Worm (Caenorhabditis elegans) whole organism, L4 larva: Measurements from ENCODE around the gene rin-1.
A peak's percentile ranks its signal among the peaks of the same experiment; 100 is the strongest.

Experiments used
- D1046.2 ChIP-seq: fragments of 200-800 bp; sonication (Bioruptor generic); IDR thresholded peaks from 2 replicates; pipeline ENCODE4 v1.3.6; 2022; ENCODE audit warnings: missing genetic modification characterization, missing compliant biosample characterization
- F26F4.8 ChIP-seq: fragments of 200-800 bp; sonication (Bioruptor generic); conservative IDR thresholded peaks from 2 replicates; pipeline ENCODE4 v1.3.6; 2022; ENCODE audit warnings: missing genetic modification characterization, missing compliant biosample characterization
- F37D6.2 ChIP-seq: sonication (generic microtip); optimal IDR thresholded peaks from 2 replicates; lab custom pipeline; 2016; ENCODE audit warnings: mild to moderate bottlenecking, missing genetic modification characterization, missing compliant biosample characterization
- Y105C5A.15 ChIP-seq: fragments of 200-800 bp; sonication (Bioruptor generic); IDR thresholded peaks from 2 replicates; pipeline ENCODE4 v1.3.6; 2022; ENCODE audit warnings: missing genetic modification characterization, missing compliant biosample characterization
- Y5F2A.4 ChIP-seq: fragments of 200-800 bp; sonication (Bioruptor generic); optimal IDR thresholded peaks from 2 replicates; lab custom pipeline; 2018; ENCODE audit warnings: mild to moderate bottlenecking, missing genetic modification characterization, missing compliant biosample characterization
- aha-1 ChIP-seq: fragments of 150-350 bp; peaks from one replicate; lab custom pipeline; 2014; ENCODE audit warnings: missing biosample characterization, missing genetic modification characterization
- ceh-32 ChIP-seq: sonication (generic microtip); optimal IDR thresholded peaks from 2 replicates; lab custom pipeline; 2016; ENCODE audit warnings: mild to moderate bottlenecking, missing genetic modification characterization, missing compliant biosample characterization; ENCODE audit not compliant: poor library complexity
- ces-1 ChIP-seq: fragments of 150-350 bp; sonication (generic microtip); optimal IDR thresholded peaks from 4 replicates; lab custom pipeline; 2014; ENCODE audit warnings: missing biosample characterization, missing genetic modification reagents, missing genetic modification characterization
- ctbp-1 ChIP-seq: fragments of 200-800 bp; sonication (Bioruptor generic); IDR thresholded peaks from 2 replicates; pipeline ENCODE4 v1.3.6; 2022; ENCODE audit warnings: missing genetic modification reagents, missing genetic modification characterization, missing compliant biosample characterization
- daf-12 ChIP-seq: fragments of 150-350 bp; optimal IDR thresholded peaks from 2 replicates; lab custom pipeline; 2014; ENCODE audit warnings: missing biosample characterization, missing genetic modification reagents, missing genetic modification characterization
- daf-16 ChIP-seq, 3 experiments: sonication (generic microtip); optimal IDR thresholded peaks; 2 replicates each; lab custom pipeline; 2016 to 2017; ENCODE audit warnings: missing genetic modification characterization in 3 of 3, missing genetic modification reagents in 3 of 3, mild to moderate bottlenecking in 2 of 3, missing compliant biosample characterization in 2 of 3, missing biosample characterization in 1 of 3, moderate library complexity in 1 of 3
- daf-8 ChIP-seq: fragments of 200-800 bp; sonication (Bioruptor generic); IDR thresholded peaks from 2 replicates; pipeline ENCODE4 v1.3.6; 2022; ENCODE audit warnings: missing genetic modification characterization, missing compliant biosample characterization
- duxl-1 ChIP-seq: sonication (generic microtip); optimal IDR thresholded peaks from 2 replicates; lab custom pipeline; 2016; ENCODE audit warnings: mild to moderate bottlenecking, missing genetic modification characterization, moderate library complexity, missing compliant biosample characterization; ENCODE audit not compliant: poor library complexity
- dve-1 ChIP-seq: sonication (generic microtip); optimal IDR thresholded peaks from 2 replicates; lab custom pipeline; 2017; ENCODE audit warnings: antibody characterized with exemption, mild to moderate bottlenecking, missing genetic modification characterization, missing compliant biosample characterization; ENCODE audit not compliant: insufficient read depth
- egl-43 ChIP-seq: fragments of 200-800 bp; sonication (Bioruptor generic); IDR thresholded peaks from 2 replicates; pipeline ENCODE4 v1.3.6; 2022; ENCODE audit warnings: missing genetic modification reagents, missing genetic modification characterization, missing compliant biosample characterization
- fkh-10 ChIP-seq: fragments of 150-350 bp; optimal IDR thresholded peaks from 2 replicates; lab custom pipeline; 2014; ENCODE audit warnings: missing biosample characterization, missing genetic modification reagents, missing genetic modification characterization
- fos-1 ChIP-seq: fragments of 150-350 bp; optimal IDR thresholded peaks from 2 replicates; lab custom pipeline; 2014; ENCODE audit warnings: missing biosample characterization, missing genetic modification characterization
- gei-8 ChIP-seq: fragments of 200-800 bp; sonication (Bioruptor generic); optimal IDR thresholded peaks from 2 replicates; lab custom pipeline; 2018; ENCODE audit warnings: mild to moderate bottlenecking, missing genetic modification characterization, missing compliant biosample characterization
- hmg-1.1 ChIP-seq: fragments of 200-800 bp; sonication (Bioruptor generic); IDR thresholded peaks from 2 replicates; pipeline ENCODE4 v1.3.6; 2022; ENCODE audit warnings: missing genetic modification reagents, missing genetic modification characterization, missing compliant biosample characterization
- jun-1 ChIP-seq: fragments of 150-350 bp; optimal IDR thresholded peaks from 2 replicates; lab custom pipeline; 2014; ENCODE audit warnings: missing biosample characterization, missing genetic modification reagents, missing genetic modification characterization
- lim-7 ChIP-seq: fragments of 200-800 bp; sonication (Bioruptor generic); IDR thresholded peaks from 2 replicates; pipeline ENCODE4 v1.3.6; 2022; ENCODE audit warnings: missing genetic modification characterization, missing compliant biosample characterization
- lin-38 ChIP-seq: fragments of 200-800 bp; sonication (Bioruptor generic); IDR thresholded peaks from 2 replicates; pipeline ENCODE4 v1.3.6; 2022; ENCODE audit warnings: missing genetic modification reagents, missing genetic modification characterization, missing compliant biosample characterization
- mdt-29 ChIP-seq: fragments of 200-800 bp; sonication (Bioruptor generic); IDR thresholded peaks from 2 replicates; pipeline ENCODE4 v1.3.6; 2022; ENCODE audit warnings: missing genetic modification reagents, missing genetic modification characterization, missing compliant biosample characterization
- mxl-2 ChIP-seq: fragments of 200-800 bp; sonication (Bioruptor generic); conservative IDR thresholded peaks from 2 replicates; pipeline ENCODE4 v1.3.6; 2022; ENCODE audit warnings: missing genetic modification reagents, missing genetic modification characterization, missing compliant biosample characterization
- nhr-10 ChIP-seq: fragments of 150-350 bp; optimal IDR thresholded peaks from 2 replicates; lab custom pipeline; 2014; ENCODE audit warnings: missing biosample characterization, missing genetic modification characterization
- nhr-102 ChIP-seq: sonication (generic microtip); optimal IDR thresholded peaks from 2 replicates; lab custom pipeline; 2016; ENCODE audit warnings: mild to moderate bottlenecking, missing genetic modification characterization, moderate library complexity, missing compliant biosample characterization
- nhr-11 ChIP-seq: fragments of 150-350 bp; optimal IDR thresholded peaks from 2 replicates; lab custom pipeline; 2014; ENCODE audit warnings: missing biosample characterization, missing genetic modification characterization
- nhr-25 ChIP-seq: sonication (generic microtip); optimal IDR thresholded peaks from 2 replicates; lab custom pipeline; 2017; ENCODE audit warnings: missing genetic modification characterization, mild to moderate bottlenecking, missing compliant biosample characterization, antibody characterized with exemption, moderate library complexity, borderline replicate concordance; ENCODE audit not compliant: insufficient read depth
- nhr-77 ChIP-seq: fragments of 150-350 bp; optimal IDR thresholded peaks from 2 replicates; lab custom pipeline; 2014; ENCODE audit warnings: missing biosample characterization, missing genetic modification characterization
- pha-4 ChIP-seq, 2 experiments: fragments of 150-350 bp in 1 of 2; fragments of 200-800 bp in 1 of 2; sonication (Bioruptor generic) in 1 of 2; IDR thresholded peaks in 1 of 2; optimal IDR thresholded peaks in 1 of 2; 2 replicates each; pipeline versions ENCODE4 v1.3.6 to Lab custom; 2014 to 2022; ENCODE audit warnings: missing genetic modification characterization in 2 of 2, missing genetic modification reagents in 2 of 2, missing biosample characterization in 1 of 2, missing compliant biosample characterization in 1 of 2
- pqm-1 ChIP-seq: sonication (generic microtip); optimal IDR thresholded peaks from 2 replicates; lab custom pipeline; 2017; ENCODE audit warnings: missing biosample characterization, missing genetic modification characterization
- sdz-12 ChIP-seq: fragments of 200-800 bp; sonication (Bioruptor generic); optimal IDR thresholded peaks from 2 replicates; lab custom pipeline; 2018; ENCODE audit warnings: mild to moderate bottlenecking, missing genetic modification characterization, missing compliant biosample characterization
- spr-1 ChIP-seq: sonication (generic microtip); optimal IDR thresholded peaks from 2 replicates; lab custom pipeline; 2016; ENCODE audit warnings: mild to moderate bottlenecking, missing genetic modification characterization, missing compliant biosample characterization
- spr-3 ChIP-seq: fragments of 200-800 bp; sonication (Bioruptor generic); optimal IDR thresholded peaks from 2 replicates; lab custom pipeline; 2018; ENCODE audit warnings: mild to moderate bottlenecking, missing genetic modification characterization, missing compliant biosample characterization
- tag-97 ChIP-seq: fragments of 200-800 bp; sonication (Bioruptor generic); IDR thresholded peaks from 2 replicates; pipeline ENCODE4 v1.3.6; 2022; ENCODE audit warnings: missing genetic modification characterization, missing compliant biosample characterization
- unc-62 ChIP-seq, 3 experiments: fragments of 150-350 bp in 1 of 3; sonication (generic microtip); optimal IDR thresholded peaks in 2 of 3; peaks in 1 of 3; 1 replicate in 1 of 3; 2 replicates in 2 of 3; lab custom pipeline; 2014 to 2017; ENCODE audit warnings: missing biosample characterization in 3 of 3, missing genetic modification characterization in 3 of 3, missing genetic modification reagents in 3 of 3, missing genotype in 1 of 3
- vab-7 ChIP-seq: fragments of 200-800 bp; sonication (Bioruptor generic); IDR thresholded peaks from 2 replicates; pipeline ENCODE4 v1.3.6; 2022; ENCODE audit warnings: missing genetic modification reagents, missing genetic modification characterization, missing compliant biosample characterization
- zfp-3 ChIP-seq: fragments of 200-800 bp; sonication (Bioruptor generic); conservative IDR thresholded peaks from 2 replicates; pipeline ENCODE4 v1.3.6; 2022; ENCODE audit warnings: missing genetic modification reagents, missing genetic modification characterization, missing compliant biosample characterization
- ztf-11 ChIP-seq: fragments of 150-350 bp; optimal IDR thresholded peaks from 2 replicates; lab custom pipeline; 2014; ENCODE audit warnings: missing biosample characterization, missing genetic modification characterization
- ztf-7 ChIP-seq: fragments of 150-350 bp; optimal IDR thresholded peaks from 2 replicates; lab custom pipeline; 2014; ENCODE audit warnings: missing biosample characterization, missing genetic modification characterization

The rin-1 gene

ce11 chrV:14830267-14831175 is 15.1 kb upstream of the rin-1 start (continued):
- peak; percentile 25; the same call in 1 of the 2 replicates for TF ChIP-seq egl-43 (GFP tag; lab: Robert Waterston, UW)
- no peak for TF ChIP-seq spr-1
- TF ChIP-seq gei-8 (GFP tag; lab: Kevin White, UChicago): no peak
- no peak for TF ChIP-seq tag-97 (GFP tag; lab: Robert Waterston, UW)
- no peak for TF ChIP-seq daf-16 (GFP tag; optimal IDR thresholded peaks at IDR 0.05; lab: Kevin White, UChicago)
- peak; percentile 88 for TF ChIP-seq daf-16 (tag; optimal IDR thresholded peaks at IDR 0.05; lab: Kevin White, UChicago)
- TF ChIP-seq Y5F2A.4: no peak
- peak; percentile 39 for TF ChIP-seq nhr-102 (tag; lab: Kevin White, UChicago)
- peak in 1 of 2 experiments; percentile 58 for TF ChIP-seq unc-62 (GFP tag; optimal IDR thresholded peaks at IDR 0.05 in 1 of 2; lab: Kevin White, UChicago)
- no peak for TF ChIP-seq unc-62 (tag; optimal IDR thresholded peaks at IDR 0.05; lab: Kevin White, UChicago)
- TF ChIP-seq ces-1 (GFP tag; lab: Kevin White, UChicago): no peak
- peak; percentile 26 for TF ChIP-seq sdz-12
- no peak for TF ChIP-seq daf-12 (tag; lab: Kevin White, UChicago)
- TF ChIP-seq vab-7 (GFP tag; lab: Robert Waterston, UW): no peak
- TF ChIP-seq jun-1: no peak
- 0 out of 2 replicates have a peak, but pooled peaks have one; percentile 35 for TF ChIP-seq zfp-3 (GFP tag; lab: Robert Waterston, UW)
- TF ChIP-seq F26F4.8 (GFP tag; lab: Robert Waterston, UW): no peak
- TF ChIP-seq ztf-7 (tag; lab: Kevin White, UChicago): no peak
- TF ChIP-seq nhr-11 (tag; lab: Kevin White, UChicago): no peak
- peak; percentile 73 for TF ChIP-seq dve-1 (tag; lab: Kevin White, UChicago)
- no peak for TF ChIP-seq nhr-10
- 0 out of 2 replicates have a peak, but pooled peaks have one; percentile 34 for TF ChIP-seq mdt-29
- TF ChIP-seq spr-3: no peak
- TF ChIP-seq nhr-25 (tag; lab: Kevin White, UChicago): peak; percentile 9
- no peak for TF ChIP-seq ceh-32 (tag; lab: Kevin White, UChicago)
- TF ChIP-seq fkh-10 (GFP tag; lab: Kevin White, UChicago): no peak
- TF ChIP-seq D1046.2 (GFP tag; lab: Robert Waterston, UW): no peak
- TF ChIP-seq fos-1 (tag; lab: Kevin White, UChicago): no peak

DNA sequence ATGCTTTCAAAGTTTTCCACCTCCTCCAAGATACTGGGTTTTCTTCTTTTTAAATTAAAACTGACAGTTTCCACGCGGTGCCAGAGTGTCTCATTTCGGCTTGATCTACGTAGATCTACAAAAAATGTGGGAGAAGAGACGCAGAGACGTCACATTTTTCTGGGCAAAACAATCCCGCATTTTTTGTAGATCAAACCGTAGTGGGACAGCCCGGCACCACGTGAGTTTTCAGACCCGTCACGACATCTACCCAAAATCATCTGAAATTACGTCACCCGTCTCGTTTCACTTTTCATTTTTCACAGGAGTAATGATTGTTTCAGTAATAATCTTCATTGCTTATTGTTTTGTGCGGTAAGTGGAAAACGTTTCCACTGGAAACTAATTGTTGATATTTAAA is 13.0 kb upstream of the rin-1 start:
- peak; percentile 42 for TF ChIP-seq aha-1 (tag; lab: Kevin White, UChicago)
- TF ChIP-seq spr-1: peak; percentile 1
- TF ChIP-seq mxl-2 (GFP tag; lab: Robert Waterston, UW): 0 out of 2 replicates have a peak, but pooled peaks have one; percentile 16
- TF ChIP-seq lin-38 (GFP tag; lab: Robert Waterston, UW): 0 out of 2 replicates have a peak, but pooled peaks have one; percentile 24
- TF ChIP-seq Y105C5A.15: 0 out of 2 replicates have a peak, but pooled peaks have one; percentile 26
- TF ChIP-seq daf-8 (GFP tag; lab: Robert Waterston, UW): no peak
- peak; percentile 77; the same call in 1 of the 2 replicates for TF ChIP-seq zfp-3 (GFP tag; lab: Robert Waterston, UW)
- TF ChIP-seq duxl-1 (tag; lab: Kevin White, UChicago): peak; percentile 21
- TF ChIP-seq F37D6.2: no peak
- TF ChIP-seq ctbp-1 (GFP tag; lab: Robert Waterston, UW): no peak
- TF ChIP-seq hmg-1.1: peak; percentile 23; the same call in 1 of the 2 replicates
- TF ChIP-seq pqm-1: no peak
- TF ChIP-seq lim-7: 0 out of 2 replicates have a peak, but pooled peaks have one; percentile 9
- no peak for TF ChIP-seq ztf-11 (tag; lab: Kevin White, UChicago)
- TF ChIP-seq nhr-102 (tag; lab: Kevin White, UChicago): peak; percentile 53
- no peak for TF ChIP-seq nhr-77 (tag; lab: Kevin White, UChicago)
- TF ChIP-seq pha-4 (GFP tag; IDR thresholded peaks at IDR 0.05; lab: Robert Waterston, UW): no peak
- TF ChIP-seq pha-4 (tag; optimal IDR thresholded peaks at IDR 0.05; lab: Kevin White, UChicago): no peak
- TF ChIP-seq tag-97 (GFP tag; lab: Robert Waterston, UW): no peak
- TF ChIP-seq nhr-25 (tag; lab: Kevin White, UChicago): no peak
